Worm (Caenorhabditis elegans): ENCODE results near the gene D1005.4.

D1005.4 gene

DNA sequence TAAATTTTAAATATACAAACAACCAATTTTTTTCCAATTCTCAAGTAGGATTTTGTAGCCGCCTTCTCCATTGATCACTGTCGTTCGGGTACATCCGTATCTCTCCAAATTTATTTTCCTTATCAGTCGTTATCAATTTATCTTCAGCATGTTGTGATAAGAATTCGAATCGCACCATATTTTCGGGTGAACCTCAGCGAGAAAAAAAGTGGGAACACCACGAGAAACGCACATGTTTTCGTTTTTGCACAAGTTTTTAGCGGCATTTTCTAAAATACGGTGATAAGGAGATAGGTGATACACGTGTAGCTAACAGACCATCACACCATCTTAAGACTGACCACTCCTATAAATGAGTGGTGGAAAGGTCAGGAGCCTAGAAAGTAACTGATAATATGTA, 7.7 kb downstream of the D1005.4 start (continued):
- TF ChIP-seq sox-4 (tag; optimal IDR thresholded peaks at IDR 0.05) (no peak), ets-5 (GFP tag; IDR thresholded peaks at IDR 0.05) (no peak), elt-2 (tag; optimal IDR thresholded peaks at IDR 0.05) (peak; percentile 97), mab-9 (GFP tag; IDR thresholded peaks at IDR 0.05) (no peak), unc-30 (tag; optimal IDR thresholded peaks at IDR 0.05) (no peak), skn-1 (tag; optimal IDR thresholded peaks at IDR 0.05) (no peak), grh-1 (GFP tag; IDR thresholded peaks at IDR 0.05) (no peak), zip-4 (GFP tag; optimal IDR thresholded peaks at IDR 0.05) (no peak), lin-13 (GFP tag; optimal IDR thresholded peaks at IDR 0.05) (no peak), efl-3 (GFP tag; optimal IDR thresholded peaks at IDR 0.05) (no peak), fkh-4 (tag; optimal IDR thresholded peaks at IDR 0.05; ENCODE audit: borderline replicate concordance) (no peak), pax-3 (tag; optimal IDR thresholded peaks at IDR 0.05) (no peak), rnt-1 (tag; optimal IDR thresholded peaks at IDR 0.05) (no peak), irx-1 (tag; optimal IDR thresholded peaks at IDR 0.05) (no peak), efl-1 (optimal IDR thresholded peaks at IDR 0.05) (no peak), efl-1 (GFP tag; optimal IDR thresholded peaks at IDR 0.05 in 1 of 2) (peak in 1 of 2 experiments; percentile 34), vab-15 (tag; optimal IDR thresholded peaks at IDR 0.05) (no peak), C16A3.4 (tag; optimal IDR thresholded peaks at IDR 0.05) (no peak), alr-1 (tag; optimal IDR thresholded peaks at IDR 0.05; ENCODE audit: borderline replicate concordance) (no peak), isw-1 (GFP tag; IDR thresholded peaks at IDR 0.05) (no peak)

DNA sequence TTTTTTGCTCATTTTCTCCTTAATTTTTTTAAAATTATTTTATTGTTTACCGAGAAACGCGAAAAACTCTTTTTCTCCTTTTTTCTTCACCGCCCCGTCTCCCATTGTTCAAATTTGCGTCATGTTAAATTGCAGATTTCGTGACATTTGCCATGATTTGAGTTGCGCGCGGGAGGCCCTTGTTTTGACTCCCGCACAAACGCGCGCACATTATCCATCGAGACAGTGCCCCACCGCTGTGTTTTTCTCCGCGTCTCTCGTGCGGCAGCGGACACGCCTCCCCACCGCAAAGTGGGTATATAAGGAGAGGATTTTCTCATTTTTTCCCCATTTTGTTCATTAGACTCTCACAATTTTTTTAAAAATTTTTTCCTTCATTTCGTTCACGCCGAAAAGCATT, 9.6 kb downstream of the D1005.4 start:
- no peak for TF ChIP-seq efl-1 (optimal IDR thresholded peaks at IDR 0.05)
- TF ChIP-seq efl-1 (GFP tag; optimal IDR thresholded peaks at IDR 0.05 in 1 of 2), result peak in 1 of 2 experiments; percentile 49
- TF ChIP-seq fkh-8 (tag; optimal IDR thresholded peaks at IDR 0.05), result no peak
- TF ChIP-seq aha-1 (tag; optimal IDR thresholded peaks at IDR 0.05), result no peak
- TF ChIP-seq lin-14 (GFP tag; optimal IDR thresholded peaks at IDR 0.05), result no peak
- TF ChIP-seq tbx-2 (tag; optimal IDR thresholded peaks at IDR 0.05), result no peak
- TF ChIP-seq nhr-85 (tag), result peak; percentile 8

DNA sequence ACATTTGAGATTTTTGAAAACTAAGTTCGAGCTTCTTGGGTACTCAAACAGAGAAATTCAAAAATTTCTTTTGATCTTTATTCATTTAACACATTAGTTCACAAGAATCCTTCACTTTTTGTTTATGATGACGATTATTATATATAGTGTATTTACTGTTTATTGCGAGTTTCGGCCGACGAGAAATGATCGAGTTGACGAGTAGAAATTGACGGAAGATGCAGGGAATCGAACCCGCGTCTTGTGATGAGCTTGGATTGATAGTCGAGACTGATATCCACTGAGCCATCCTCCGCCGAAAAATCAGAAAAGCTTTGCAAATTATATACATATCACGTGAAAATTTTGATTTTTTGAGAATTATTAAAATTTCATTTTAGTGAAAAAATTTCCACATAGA, 11.8 kb downstream of the D1005.4 start:
- TF ChIP-seq rnt-1 (tag; optimal IDR thresholded peaks at IDR 0.05) (no peak), zip-4 (GFP tag; optimal IDR thresholded peaks at IDR 0.05) (no peak), nhr-12 (tag; optimal IDR thresholded peaks at IDR 0.05) (no peak), lin-13 (GFP tag; optimal IDR thresholded peaks at IDR 0.05) (no peak), lin-39 (tag; optimal IDR thresholded peaks at IDR 0.05) (no peak), F16B12.6 (tag; optimal IDR thresholded peaks at IDR 0.05) (no peak)

DNA sequence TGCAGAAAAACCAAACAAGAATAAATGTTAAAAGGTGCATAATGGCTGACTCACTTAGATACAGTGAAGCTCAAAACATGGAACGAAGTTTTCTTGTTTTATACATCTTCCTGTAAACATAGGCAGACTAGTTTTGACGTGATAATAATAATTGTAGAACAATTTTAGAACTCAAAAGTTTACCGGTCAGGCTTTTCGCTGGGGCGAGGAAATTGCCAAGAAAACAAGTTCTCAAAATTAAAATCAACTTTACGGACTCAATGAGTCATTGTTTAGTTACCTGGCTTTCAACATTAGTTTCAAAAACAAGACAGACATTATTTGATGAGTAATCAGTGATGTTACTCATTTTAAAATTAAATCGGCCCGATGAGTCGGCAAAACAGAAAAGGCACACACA, 12.7 kb downstream of the D1005.4 start, which contains the start of gene D1005.5:
Gene D1005.5 (minus strand): TSS at position 101 of the 400 bp plus-strand sequence.
- TF ChIP-seq C16A3.4 (tag; optimal IDR thresholded peaks at IDR 0.05) (no peak), efl-1 (optimal IDR thresholded peaks at IDR 0.05) (no peak), efl-1 (GFP tag; optimal IDR thresholded peaks at IDR 0.05 in 1 of 2) (peak in 1 of 2 experiments; percentile 46)

DNA sequence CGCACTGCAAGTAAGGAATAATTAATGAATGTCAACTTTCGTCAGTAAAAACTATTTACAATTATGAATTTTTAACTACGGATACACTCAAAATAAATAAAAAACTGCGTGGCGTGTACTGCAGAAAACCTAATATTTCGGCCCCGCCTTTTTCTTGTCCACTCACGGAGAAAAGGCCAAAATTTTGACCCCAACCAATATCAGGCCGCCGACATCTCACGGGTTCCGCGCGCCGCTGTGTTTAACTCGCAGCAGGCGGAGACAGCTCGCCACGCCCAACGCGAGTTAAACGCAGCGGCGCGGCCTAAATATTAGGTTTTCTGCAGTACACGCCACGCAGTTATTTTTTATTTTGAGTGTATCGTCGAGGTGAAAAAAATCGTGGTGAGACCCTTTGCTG, 14.4 kb downstream of the D1005.4 start:
- TF ChIP-seq C34B4.2 (tag; optimal IDR thresholded peaks at IDR 0.05), result no peak
- TF ChIP-seq snpc-4 (tag; optimal IDR thresholded peaks at IDR 0.05), result peak; percentile 37

DNA sequence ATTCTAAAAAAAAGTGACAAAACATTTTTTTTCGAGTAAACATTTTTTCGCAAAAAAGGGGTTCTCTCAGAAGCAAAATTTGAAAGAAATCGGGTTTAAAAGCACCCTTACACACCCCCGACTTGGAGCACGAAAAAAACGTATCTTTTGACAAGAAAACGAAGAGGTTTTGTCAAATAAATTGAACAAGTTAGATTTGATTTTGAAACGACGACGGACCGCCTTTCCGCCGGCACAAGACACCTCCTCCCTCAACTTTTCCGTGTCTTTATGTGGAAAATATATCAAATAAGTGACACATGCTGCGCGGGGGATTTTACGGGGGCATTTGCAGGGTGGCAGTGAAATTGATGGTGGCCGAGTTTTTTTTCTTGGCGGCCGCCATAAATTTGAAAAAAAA, 17.6 kb downstream of the D1005.4 start:
- TF ChIP-seq fkh-10 (GFP tag; optimal IDR thresholded peaks at IDR 0.05) (peak; percentile 77), zip-4 (GFP tag; optimal IDR thresholded peaks at IDR 0.05) (no peak), lin-14 (GFP tag; optimal IDR thresholded peaks at IDR 0.05) (peak; percentile 23)

DNA sequence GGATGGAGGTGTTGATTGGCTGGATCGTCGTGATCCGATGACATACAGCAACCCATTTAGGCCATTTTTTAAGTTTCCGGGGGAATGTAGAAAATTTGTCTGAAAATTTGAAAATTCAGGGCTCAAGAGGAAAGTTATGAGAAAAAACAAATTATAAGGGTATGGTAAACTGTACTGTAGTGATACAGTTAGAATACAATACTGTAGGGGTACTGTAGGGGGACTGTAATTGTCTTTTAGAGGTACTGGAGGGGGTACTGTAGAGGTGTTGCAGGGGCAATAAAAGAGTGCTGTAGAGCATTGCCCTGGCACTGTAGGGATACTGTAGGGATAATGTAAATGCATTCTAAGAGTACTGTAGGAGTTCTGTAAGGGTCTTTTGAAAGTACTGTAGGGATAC, 20.9 kb downstream of the D1005.4 start, which contains the start of gene D1005.6:
Gene D1005.6 (minus strand): TSS at position 101 of the 400 bp plus-strand sequence.
- TF ChIP-seq zag-1 (tag; optimal IDR thresholded peaks at IDR 0.05) (no peak), jun-1 (tag; optimal IDR thresholded peaks at IDR 0.05) (no peak), lin-13 (GFP tag; optimal IDR thresholded peaks at IDR 0.05) (no peak), ceh-63 (GFP tag; optimal IDR thresholded peaks at IDR 0.05) (no peak), C04F5.9 (tag; optimal IDR thresholded peaks at IDR 0.05) (no peak)

Measured in whole organism, L1 larva.